Worm (Caenorhabditis elegans): ENCODE data around the gene pals-18.

DNA sequence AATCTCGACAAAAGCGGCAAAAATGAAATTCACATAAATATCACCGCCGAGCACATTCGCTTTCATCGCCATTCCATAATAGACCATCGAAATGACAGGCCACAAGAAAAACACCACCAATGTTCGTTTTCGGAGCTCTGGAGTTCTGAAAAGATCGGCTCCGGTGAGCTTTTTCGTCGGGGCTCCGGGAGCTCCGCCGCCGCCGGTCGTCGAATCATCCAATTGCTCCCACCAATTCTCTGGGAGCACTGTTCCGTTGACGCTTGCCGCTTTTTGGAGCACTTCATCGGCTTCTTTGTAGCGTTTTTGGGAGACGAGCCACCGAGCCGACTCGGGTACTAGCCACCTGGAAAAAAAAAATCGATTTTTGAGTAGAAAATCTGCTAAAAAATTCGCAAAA lies 18.2 kb downstream of the pals-18 start:
- TF ChIP-seq elt-2 (tag; optimal IDR thresholded peaks at IDR 0.05) (no peak), F13H6.1 (tag; optimal IDR thresholded peaks at IDR 0.05) (no peak), nhr-232 (tag; optimal IDR thresholded peaks at IDR 0.05) (no peak), elt-4 (tag; optimal IDR thresholded peaks at IDR 0.05) (no peak), tbx-7 (tag; optimal IDR thresholded peaks at IDR 0.05) (no peak), sdc-2 (tag; optimal IDR thresholded peaks at IDR 0.05) (no peak)
